Fruit fly (Drosophila melanogaster) whole organism, embryonic: ENCODE results near the gene ara.

ENCODE experiments used
- B-H1 ChIP-seq: fragments of 200-800 bp; sonication (Bioruptor generic); IDR thresholded peaks from 3 replicates; pipeline ENCODE4 v1.3.6; 2022; ENCODE audit warnings: missing biosample characterization, missing genetic modification characterization
- C15 ChIP-seq: fragments of 200-800 bp; sonication (Bioruptor generic); IDR thresholded peaks from 3 replicates; pipeline ENCODE4 v1.3.6; 2022; ENCODE audit warnings: missing biosample characterization, missing genetic modification characterization
- CG10462 ChIP-seq: fragments of 200-800 bp; sonication (Bioruptor generic); optimal IDR thresholded peaks from 2 replicates; lab custom pipeline; 2016; ENCODE audit warnings: missing biosample characterization, missing genetic modification characterization
- CG10654 ChIP-seq: fragments of 200-800 bp; sonication (Bioruptor generic); optimal IDR thresholded peaks from 2 replicates; lab custom pipeline; 2016; ENCODE audit warnings: missing biosample characterization, missing genetic modification characterization
- CG12219 ChIP-seq: fragments of 200-800 bp; sonication (Bioruptor generic); optimal IDR thresholded peaks from 3 replicates; lab custom pipeline; 2018; ENCODE audit warnings: missing biosample characterization, mild to moderate bottlenecking, missing genetic modification characterization
- CG13296 ChIP-seq: fragments of 200-800 bp; sonication (Bioruptor generic); optimal IDR thresholded peaks from 3 replicates; lab custom pipeline; 2018; ENCODE audit warnings: missing biosample characterization, mild to moderate bottlenecking, missing genetic modification characterization
- CG17829 ChIP-seq: fragments of 200-800 bp; optimal IDR thresholded peaks from 2 replicates; lab custom pipeline; 2019; ENCODE audit warnings: missing biosample characterization, mild to moderate bottlenecking, missing genetic modification characterization, moderate library complexity
- CG18262 ChIP-seq: fragments of 200-800 bp; optimal IDR thresholded peaks from 3 replicates; lab custom pipeline; 2019; ENCODE audit warnings: missing biosample characterization, mild to moderate bottlenecking, missing genetic modification characterization, moderate library complexity
- CG18619 ChIP-seq: fragments of 200-800 bp; sonication (Bioruptor generic); optimal IDR thresholded peaks from 3 replicates; lab custom pipeline; 2017; ENCODE audit warnings: missing biosample characterization, mild to moderate bottlenecking, missing genetic modification characterization
- CG3163 ChIP-seq: fragments of 200-800 bp; sonication (Bioruptor generic); optimal IDR thresholded peaks from 3 replicates; lab custom pipeline; 2016; ENCODE audit warnings: missing biosample characterization, missing genetic modification characterization
- CG6175 ChIP-seq: fragments of 200-800 bp; sonication (Bioruptor generic); IDR thresholded peaks from 3 replicates; pipeline ENCODE4 v1.3.6; 2022; ENCODE audit warnings: missing biosample characterization, missing genetic modification characterization
- CG6654 ChIP-seq: fragments of 200-800 bp; sonication (Bioruptor generic); optimal IDR thresholded peaks from 2 replicates; lab custom pipeline; 2017; ENCODE audit warnings: missing biosample characterization, mild to moderate bottlenecking, missing genetic modification characterization
- CG6791 ChIP-seq: fragments of 200-800 bp; sonication (Bioruptor generic); IDR thresholded peaks from 3 replicates; pipeline ENCODE4 v1.3.6; 2022; ENCODE audit warnings: missing biosample characterization, missing genetic modification characterization; ENCODE audit not compliant: partially characterized antibody
- CG7928 ChIP-seq: fragments of 200-800 bp; sonication (Bioruptor generic); optimal IDR thresholded peaks from 2 replicates; lab custom pipeline; 2017; ENCODE audit warnings: missing biosample characterization, mild to moderate bottlenecking, missing genetic modification characterization
- CG8478 ChIP-seq: fragments of >200 bp; optimal IDR thresholded peaks from 2 replicates; lab custom pipeline; 2018
- CG8924 ChIP-seq: fragments of 200-800 bp; optimal IDR thresholded peaks from 3 replicates; lab custom pipeline; 2019; ENCODE audit warnings: missing biosample characterization, mild to moderate bottlenecking, missing genetic modification characterization, moderate library complexity
- CG9817 ChIP-seq: fragments of 200-800 bp; sonication (Bioruptor generic); optimal IDR thresholded peaks from 2 replicates; lab custom pipeline; 2018; ENCODE audit warnings: missing biosample characterization, mild to moderate bottlenecking, missing genetic modification characterization, moderate library complexity
- CG9876 ChIP-seq: fragments of 200-800 bp; sonication (Bioruptor generic); optimal IDR thresholded peaks from 2 replicates; lab custom pipeline; 2016; ENCODE audit warnings: missing biosample characterization, missing genetic modification characterization
- Dll ChIP-seq: fragments of 200-800 bp; sonication (Bioruptor generic); IDR thresholded peaks from 4 replicates; pipeline ENCODE4 v1.3.6; 2022; ENCODE audit warnings: missing biosample characterization, missing genetic modification characterization; ENCODE audit not compliant: partially characterized antibody
- E2f2 ChIP-seq: fragments of 200-800 bp; sonication (Bioruptor generic); IDR thresholded peaks from 2 replicates; pipeline ENCODE4 v1.3.6; 2022; ENCODE audit warnings: missing biosample characterization, missing genetic modification characterization
- Fer3 ChIP-seq: fragments of 200-800 bp; sonication (Bioruptor generic); optimal IDR thresholded peaks from 2 replicates; lab custom pipeline; 2018; ENCODE audit warnings: missing biosample characterization, mild to moderate bottlenecking, missing genetic modification characterization, moderate library complexity
- H15 ChIP-seq: fragments of 200-800 bp; sonication (Bioruptor generic); IDR thresholded peaks from 3 replicates; pipeline ENCODE4 v1.3.6; 2022; ENCODE audit warnings: missing biosample characterization, missing genetic modification characterization
- Hand ChIP-seq: fragments of 200-800 bp; sonication (Bioruptor generic); optimal IDR thresholded peaks from 2 replicates; lab custom pipeline; 2017; ENCODE audit warnings: mild to moderate bottlenecking, missing biosample characterization, missing genetic modification reagents, missing genetic modification characterization
- HmgZ ChIP-seq: fragments of 200-800 bp; sonication (Bioruptor generic); optimal IDR thresholded peaks from 2 replicates; lab custom pipeline; 2018; ENCODE audit warnings: missing biosample characterization, mild to moderate bottlenecking, missing genetic modification characterization
- Neu2 ChIP-seq: fragments of 200-800 bp; sonication (Bioruptor generic); optimal IDR thresholded peaks from 3 replicates; lab custom pipeline; 2016; ENCODE audit warnings: missing biosample characterization, missing genetic modification characterization, borderline replicate concordance
- Ptx1 ChIP-seq: fragments of 200-800 bp; sonication (Bioruptor generic); IDR thresholded peaks from 2 replicates; pipeline ENCODE4 v1.3.6; 2022; ENCODE audit warnings: missing biosample characterization, missing genetic modification characterization
- Taf1 ChIP-seq: fragments of 200-800 bp; sonication (Bioruptor generic); IDR thresholded peaks from 2 replicates; pipeline ENCODE4 v1.3.6; 2022; ENCODE audit warnings: missing biosample characterization, missing genetic modification characterization
- Trl ChIP-seq, 3 experiments: fragments of >200 bp in 2 of 3; fragments of 200-800 bp in 1 of 3; sonication (Bioruptor generic) in 1 of 3; optimal IDR thresholded peaks; 2 replicates in 1 of 3; 3 replicates in 2 of 3; lab custom pipeline; 2016 to 2017; ENCODE audit warnings: missing biosample characterization in 1 of 3, missing genetic modification characterization in 1 of 3
- Xbp1 ChIP-seq: fragments of 200-800 bp; sonication (Bioruptor generic); optimal IDR thresholded peaks from 3 replicates; lab custom pipeline; 2016; ENCODE audit warnings: missing biosample characterization, mild to moderate bottlenecking, missing genetic modification characterization
- Xrp1 ChIP-seq: fragments of 200-800 bp; sonication (Bioruptor generic); IDR thresholded peaks from 2 replicates; pipeline ENCODE4 v1.3.6; 2022; ENCODE audit warnings: missing biosample characterization, missing genetic modification characterization
- ara ChIP-seq: fragments of 200-800 bp; sonication (Bioruptor generic); IDR thresholded peaks from 2 replicates; pipeline ENCODE4 v1.3.6; 2022; ENCODE audit warnings: missing biosample characterization, missing genetic modification characterization
- danr ChIP-seq: fragments of 200-800 bp; sonication (Bioruptor generic); IDR thresholded peaks from 2 replicates; pipeline ENCODE4 v1.3.6; 2022; ENCODE audit warnings: missing biosample characterization, missing genetic modification characterization
- eve ChIP-seq, 2 experiments: fragments of >200 bp; optimal IDR thresholded peaks; 2 replicates each; lab custom pipeline; 2017; ENCODE audit warnings: missing biosample characterization in 2 of 2, missing genetic modification characterization in 2 of 2
- fd64A ChIP-seq: fragments of 200-800 bp; sonication (Bioruptor generic); optimal IDR thresholded peaks from 3 replicates; lab custom pipeline; 2018; ENCODE audit warnings: missing biosample characterization, mild to moderate bottlenecking, missing genetic modification characterization
- hkb ChIP-seq, 2 experiments: fragments of 200-800 bp in 1 of 2; fragments of >200 bp in 1 of 2; sonication (Bioruptor generic) in 1 of 2; IDR thresholded peaks in 1 of 2; optimal IDR thresholded peaks in 1 of 2; 2 replicates each; pipeline versions ENCODE4 v1.3.6 to Lab custom; 2017 to 2022; ENCODE audit warnings: missing biosample characterization in 1 of 2, missing genetic modification characterization in 1 of 2
- knrl ChIP-seq: fragments of 200-800 bp; sonication (Bioruptor generic); IDR thresholded peaks from 3 replicates; pipeline ENCODE4 v1.3.6; 2022; ENCODE audit warnings: missing biosample characterization, missing genetic modification characterization; ENCODE audit not compliant: partially characterized antibody
- mam ChIP-seq: fragments of 200-800 bp; sonication (Bioruptor generic); optimal IDR thresholded peaks from 3 replicates; lab custom pipeline; 2016; ENCODE audit warnings: missing biosample characterization, missing genetic modification characterization
- mirr ChIP-seq: fragments of 200-800 bp; sonication (Bioruptor generic); optimal IDR thresholded peaks from 3 replicates; lab custom pipeline; 2018; ENCODE audit warnings: missing biosample characterization, mild to moderate bottlenecking, missing genetic modification characterization
- nau ChIP-seq: fragments of 200-800 bp; sonication (Bioruptor generic); optimal IDR thresholded peaks from 3 replicates; lab custom pipeline; 2017; ENCODE audit warnings: missing biosample characterization, mild to moderate bottlenecking, missing genetic modification characterization, missing genetic modification reagents
- nmo ChIP-seq: fragments of 200-800 bp; sonication (Bioruptor generic); optimal IDR thresholded peaks from 2 replicates; lab custom pipeline; 2018; ENCODE audit warnings: missing biosample characterization, mild to moderate bottlenecking, missing genetic modification characterization, moderate library complexity
- sd ChIP-seq: fragments of 200-800 bp; sonication (Bioruptor generic); optimal IDR thresholded peaks from 3 replicates; lab custom pipeline; 2018; ENCODE audit warnings: missing biosample characterization, mild to moderate bottlenecking, missing genetic modification characterization, moderate library complexity
- seq ChIP-seq: fragments of 200-800 bp; sonication (Bioruptor generic); IDR thresholded peaks from 2 replicates; pipeline ENCODE4 v1.3.6; 2022; ENCODE audit warnings: missing biosample characterization, missing genetic modification characterization
- sug ChIP-seq: fragments of 200-800 bp; optimal IDR thresholded peaks from 2 replicates; lab custom pipeline; 2019; ENCODE audit warnings: missing biosample characterization, mild to moderate bottlenecking, missing genetic modification characterization, moderate library complexity
- tll ChIP-seq, 2 experiments: fragments of 200-800 bp in 1 of 2; fragments of >200 bp in 1 of 2; sonication (Bioruptor generic) in 1 of 2; optimal IDR thresholded peaks; 2 replicates each; lab custom pipeline; 2017 to 2019; ENCODE audit warnings: missing biosample characterization in 2 of 2, missing genetic modification characterization in 2 of 2, mild to moderate bottlenecking in 1 of 2, moderate library complexity in 1 of 2
- trem ChIP-seq: fragments of 200-800 bp; optimal IDR thresholded peaks from 3 replicates; lab custom pipeline; 2019; ENCODE audit warnings: missing biosample characterization, mild to moderate bottlenecking, missing genetic modification characterization, moderate library complexity
- trh ChIP-seq: fragments of 200-800 bp; sonication (Bioruptor generic); optimal IDR thresholded peaks from 2 replicates; lab custom pipeline; 2016; ENCODE audit warnings: missing biosample characterization, missing genetic modification characterization
- unc-4 ChIP-seq: fragments of 200-800 bp; sonication (Bioruptor generic); IDR thresholded peaks from 2 replicates; pipeline ENCODE4 v1.3.6; 2022; ENCODE audit warnings: missing biosample characterization, missing genetic modification characterization; ENCODE audit not compliant: partially characterized antibody
- usp ChIP-seq: fragments of >200 bp; optimal IDR thresholded peaks from 2 replicates; lab custom pipeline; 2017; ENCODE audit warnings: missing biosample characterization, missing genetic modification characterization
- z ChIP-seq: fragments of 200-800 bp; sonication (Bioruptor generic); IDR thresholded peaks from 3 replicates; pipeline ENCODE4 v1.3.6; 2022; ENCODE audit warnings: missing biosample characterization, missing genetic modification characterization
- zen2 ChIP-seq: fragments of 200-800 bp; sonication (Bioruptor generic); IDR thresholded peaks from 3 replicates; pipeline ENCODE4 v1.3.6; 2022; ENCODE audit warnings: missing biosample characterization, missing genetic modification characterization; ENCODE audit not compliant: partially characterized antibody

ara gene

dm6 chr3L:12609387-12609799 lies 28.9 kb downstream of the ara start, which contains the start of gene caup (continued):
- TF ChIP-seq nau (GFP tag; lab: Kevin White, UChicago) (no peak), CG18619 (no peak), CG7928 (GFP tag; lab: Kevin White, UChicago) (no peak), Ptx1 (GFP tag; lab: Robert Waterston, UW) (no peak), hkb (optimal IDR thresholded peaks at IDR 0.05; lab: Kevin White, UChicago) (peak; percentile 32), hkb (GFP tag; IDR thresholded peaks at IDR 0.05; lab: Robert Waterston, UW) (peak; percentile 42; the same call in 1 of the 2 replicates), CG3163 (GFP tag; lab: Kevin White, UChicago) (peak; percentile 27), trh (no peak), Trl (optimal IDR thresholded peaks at IDR 0.05; lab: Kevin White, UChicago) (peak; percentile 74 to 87), Trl (GFP tag; optimal IDR thresholded peaks at IDR 0.05; lab: Kevin White, UChicago) (peak; percentile 64), danr (no peak), E2f2 (0 out of 2 replicates have a peak, but pooled peaks have one; percentile 16), CG6175 (GFP tag; lab: Robert Waterston, UW) (no peak), HmgZ (tag; lab: Kevin White, UChicago) (peak; percentile 45), seq (GFP tag; lab: Robert Waterston, UW) (peak; percentile 92), z (GFP tag; lab: Robert Waterston, UW) (peak; percentile 76), C15 (no peak), tll (GFP tag; optimal IDR thresholded peaks at IDR 0.05; lab: Kevin White, UChicago) (peak; percentile 35 to 39), mam (GFP tag; lab: Kevin White, UChicago) (no peak), Dll (GFP tag; lab: Robert Waterston, UW) (peak; percentile 12; the same call in 1 of the 4 replicates), CG9876 (GFP tag; lab: Kevin White, UChicago) (no peak), sd (tag; lab: Kevin White, UChicago) (peak; percentile 77), Neu2 (no peak), CG8924 (tag; lab: Kevin White, UChicago) (peak; percentile 10), CG8478 (lab: Kevin White, UChicago) (peak; percentile 98), B-H1 (GFP tag; lab: Robert Waterston, UW) (peak; percentile 12; the same call in 1 of the 3 replicates), nmo (GFP tag; lab: Kevin White, UChicago) (peak; percentile 24), unc-4 (no peak), CG12219 (GFP tag; lab: Kevin White, UChicago) (no peak), Hand (GFP tag; lab: Kevin White, UChicago) (no peak), CG10654 (GFP tag; lab: Kevin White, UChicago) (no peak), CG6791 (no peak), CG13296 (GFP tag; lab: Kevin White, UChicago) (no peak), usp (GFP tag; lab: Kevin White, UChicago) (no peak), trem (tag; lab: Kevin White, UChicago) (peak; percentile 16), Fer3 (tag; lab: Kevin White, UChicago) (no peak), sug (tag; lab: Kevin White, UChicago) (no peak), CG18262 (tag; lab: Kevin White, UChicago) (peak; percentile 1), fd64A (GFP tag; lab: Kevin White, UChicago) (no peak), ara (GFP tag; lab: Robert Waterston, UW) (peak; percentile 9; the same call in 1 of the 2 replicates), CG6654 (GFP tag; lab: Kevin White, UChicago) (no peak), H15 (GFP tag; lab: Robert Waterston, UW) (no peak), CG10462 (no peak), CG9817 (tag; lab: Kevin White, UChicago) (no peak), CG17829 (tag; lab: Kevin White, UChicago) (peak; percentile 50), zen2 (GFP tag; lab: Robert Waterston, UW) (no peak), Taf1 (GFP tag; lab: Robert Waterston, UW) (no peak), eve (GFP tag; optimal IDR thresholded peaks at IDR 0.05; lab: Kevin White, UChicago) (no peak), Xrp1 (no peak), knrl (GFP tag; lab: Robert Waterston, UW) (0 out of 3 replicates have a peak, but pooled peaks have one; percentile 24), Xbp1 (no peak), mirr (GFP tag; lab: Kevin White, UChicago) (peak; percentile 36)
